Worm (Caenorhabditis elegans) whole organism, late embryonic: Measurements from ENCODE around the gene C07E3.9.

Experiments used
- C08G9.2 ChIP-seq: sonication (generic microtip); optimal IDR thresholded peaks from 2 replicates; lab custom pipeline; 2016; ENCODE audit warnings: mild to moderate bottlenecking, missing genetic modification characterization, moderate library complexity, missing compliant biosample characterization
- K09A11.1 ChIP-seq: sonication (generic microtip); optimal IDR thresholded peaks from 2 replicates; lab custom pipeline; 2017; ENCODE audit warnings: antibody characterized with exemption, mild to moderate bottlenecking, missing genetic modification characterization, missing compliant biosample characterization; ENCODE audit not compliant: insufficient read depth
- ama-1 ChIP-seq: fragments of 150-350 bp; optimal IDR thresholded peaks from 2 replicates; lab custom pipeline; 2014
- ceh-9 ChIP-seq: sonication (generic microtip); optimal IDR thresholded peaks from 2 replicates; lab custom pipeline; 2016; ENCODE audit warnings: mild to moderate bottlenecking, missing genetic modification characterization, inconsistent platforms, missing compliant biosample characterization
- ets-4 ChIP-seq: sonication (generic microtip); optimal IDR thresholded peaks from 2 replicates; lab custom pipeline; 2016; ENCODE audit warnings: missing genetic modification characterization, missing compliant biosample characterization
- fkh-10 ChIP-seq: fragments of 150-350 bp; optimal IDR thresholded peaks from 2 replicates; lab custom pipeline; 2014; ENCODE audit warnings: missing biosample characterization, missing genetic modification reagents, missing genetic modification characterization
- hlh-30 ChIP-seq: sonication (generic microtip); optimal IDR thresholded peaks from 2 replicates; lab custom pipeline; 2017; ENCODE audit warnings: antibody characterized with exemption, missing genetic modification characterization, missing compliant biosample characterization; ENCODE audit not compliant: insufficient read depth
- madf-2 ChIP-seq: sonication (generic microtip); optimal IDR thresholded peaks from 2 replicates; lab custom pipeline; 2017; ENCODE audit warnings: missing genetic modification characterization, missing compliant biosample characterization
- pat-9 ChIP-seq: fragments of 200-800 bp; sonication (Bioruptor generic); optimal IDR thresholded peaks from 2 replicates; lab custom pipeline; 2018; ENCODE audit warnings: mild to moderate bottlenecking, missing genetic modification characterization, moderate library complexity, missing compliant biosample characterization
- pha-4 ChIP-seq: fragments of 150-350 bp; optimal IDR thresholded peaks from 2 replicates; lab custom pipeline; 2018; ENCODE audit warnings: missing biosample characterization, missing genetic modification reagents, missing genetic modification characterization
- pqm-1 ChIP-seq: sonication (generic microtip); optimal IDR thresholded peaks from 2 replicates; lab custom pipeline; 2016; ENCODE audit warnings: missing genetic modification characterization, missing compliant biosample characterization

ce11 chrII:10329754-10330153 lies 20.8 kb upstream of the C07E3.9 start:
- TF ChIP-seq pha-4 (tag; lab: Kevin White, UChicago) (no peak), C08G9.2 (no peak), pqm-1 (no peak), K09A11.1 (tag; lab: Kevin White, UChicago) (no peak), pat-9 (no peak), ama-1 (lab: Kevin White, UChicago) (no peak), hlh-30 (tag; lab: Kevin White, UChicago) (no peak), madf-2 (tag; lab: Kevin White, UChicago) (no peak), ets-4 (no peak), fkh-10 (GFP tag; lab: Kevin White, UChicago) (no peak), ceh-9 (no peak)
